Fruit fly (Drosophila melanogaster): ENCODE results near the gene CG15258.

CG15258 gene

dm6 chr2L:15337248-15337848 lies 24.1 kb downstream of the CG15258 start:
- TF ChIP-seq pad (GFP tag; optimal IDR thresholded peaks at IDR 0.05) (no peak), CG7045 (GFP tag; optimal IDR thresholded peaks at IDR 0.05) (no peak), Mnt (GFP tag; optimal IDR thresholded peaks at IDR 0.05) (no peak), CG5204 (GFP tag; optimal IDR thresholded peaks at IDR 0.05) (no peak)

dm6 chr2L:15333602-15334080 lies 27.8 kb downstream of the CG15258 start, which contains the start of gene esg:
esg (plus strand) TSS chr2L:15333866.
- TF ChIP-seq CG1620 (GFP tag; optimal IDR thresholded peaks at IDR 0.05): no peak
- TF ChIP-seq Mnt (GFP tag; optimal IDR thresholded peaks at IDR 0.05): no peak
- no peak for TF ChIP-seq Clk (GFP tag; optimal IDR thresholded peaks at IDR 0.05)
- no peak for TF ChIP-seq CG7045 (GFP tag; optimal IDR thresholded peaks at IDR 0.05)
- TF ChIP-seq ovo (GFP tag; optimal IDR thresholded peaks at IDR 0.05): peak; percentile 83
- no peak for TF ChIP-seq bab1 (GFP tag; optimal IDR thresholded peaks at IDR 0.05)
- TF ChIP-seq CG7101 (tag; optimal IDR thresholded peaks at IDR 0.05): no peak
- TF ChIP-seq pad (GFP tag; optimal IDR thresholded peaks at IDR 0.05): peak; percentile 58
- TF ChIP-seq kay (GFP tag; ENCODE audit: borderline replicate concordance): peak; percentile 41
- TF ChIP-seq cnc (optimal IDR thresholded peaks at IDR 0.05): no peak
- no peak for TF ChIP-seq Crg-1 (GFP tag; optimal IDR thresholded peaks at IDR 0.05)
- no peak for TF ChIP-seq CG12768 (GFP tag; optimal IDR thresholded peaks at IDR 0.05)
- no peak for TF ChIP-seq CG11617 (GFP tag; optimal IDR thresholded peaks at IDR 0.05)
- TF ChIP-seq cic (GFP tag; optimal IDR thresholded peaks at IDR 0.05): no peak
- no peak for TF ChIP-seq tj (GFP tag; optimal IDR thresholded peaks at IDR 0.05)

dm6 chr2L:15332561-15332960 lies 28.9 kb downstream of the CG15258 start:
- TF ChIP-seq CG11617 (GFP tag; optimal IDR thresholded peaks at IDR 0.05) (no peak), CG14711 (tag; optimal IDR thresholded peaks at IDR 0.05) (no peak), kay (GFP tag; ENCODE audit: borderline replicate concordance) (no peak), cnc (optimal IDR thresholded peaks at IDR 0.05) (no peak), CG12768 (GFP tag; optimal IDR thresholded peaks at IDR 0.05) (no peak), toe (GFP tag; optimal IDR thresholded peaks at IDR 0.05) (no peak), CG5204 (GFP tag; optimal IDR thresholded peaks at IDR 0.05) (no peak), CG1620 (GFP tag; optimal IDR thresholded peaks at IDR 0.05) (no peak), Hr96 (GFP tag; optimal IDR thresholded peaks at IDR 0.05) (no peak), CG33017 (tag; optimal IDR thresholded peaks at IDR 0.05) (no peak)

dm6 chr2L:15331353-15331752 lies 30.1 kb downstream of the CG15258 start:
- TF ChIP-seq CG33017 (tag; optimal IDR thresholded peaks at IDR 0.05) (no peak), CG12768 (GFP tag; optimal IDR thresholded peaks at IDR 0.05) (no peak), Clk (GFP tag; optimal IDR thresholded peaks at IDR 0.05) (no peak), CG5204 (GFP tag; optimal IDR thresholded peaks at IDR 0.05) (no peak), toe (GFP tag; optimal IDR thresholded peaks at IDR 0.05) (no peak), cnc (optimal IDR thresholded peaks at IDR 0.05) (no peak), CG11617 (GFP tag; optimal IDR thresholded peaks at IDR 0.05) (no peak), kay (GFP tag; ENCODE audit: borderline replicate concordance) (no peak), bab1 (GFP tag; optimal IDR thresholded peaks at IDR 0.05) (no peak), CG1620 (GFP tag; optimal IDR thresholded peaks at IDR 0.05) (no peak), tj (GFP tag; optimal IDR thresholded peaks at IDR 0.05) (no peak), CG7045 (GFP tag; optimal IDR thresholded peaks at IDR 0.05) (no peak), ovo (GFP tag; optimal IDR thresholded peaks at IDR 0.05) (no peak), Hr96 (GFP tag; optimal IDR thresholded peaks at IDR 0.05) (no peak)

dm6 chr2L:15330641-15331040 lies 30.8 kb downstream of the CG15258 start:
- TF ChIP-seq CG33017 (tag; optimal IDR thresholded peaks at IDR 0.05) (no peak), cnc (optimal IDR thresholded peaks at IDR 0.05) (no peak), CG14711 (tag; optimal IDR thresholded peaks at IDR 0.05) (no peak), Hr96 (GFP tag; optimal IDR thresholded peaks at IDR 0.05) (no peak)

- TF ChIP-seq CG7101 (tag; optimal IDR thresholded peaks at IDR 0.05) (no peak), ovo (GFP tag; optimal IDR thresholded peaks at IDR 0.05) (no peak), CG11617 (GFP tag; optimal IDR thresholded peaks at IDR 0.05) (no peak), tj (GFP tag; optimal IDR thresholded peaks at IDR 0.05) (no peak), toe (GFP tag; optimal IDR thresholded peaks at IDR 0.05) (no peak), kay (GFP tag; ENCODE audit: borderline replicate concordance) (no peak), cic (GFP tag; optimal IDR thresholded peaks at IDR 0.05) (no peak), CG7045 (GFP tag; optimal IDR thresholded peaks at IDR 0.05) (no peak), Clk (GFP tag; optimal IDR thresholded peaks at IDR 0.05) (no peak), pad (GFP tag; optimal IDR thresholded peaks at IDR 0.05) (no peak), Mnt (GFP tag; optimal IDR thresholded peaks at IDR 0.05) (no peak), Hr96 (GFP tag; optimal IDR thresholded peaks at IDR 0.05) (no peak), bab1 (GFP tag; optimal IDR thresholded peaks at IDR 0.05) (no peak), CG33017 (tag; optimal IDR thresholded peaks at IDR 0.05) (no peak)
Observed at dm6 chr2L:15329382-15329781, 32.0 kb downstream of the CG15258 start.

- TF ChIP-seq CG11617 (GFP tag; optimal IDR thresholded peaks at IDR 0.05) (no peak), Clk (GFP tag; optimal IDR thresholded peaks at IDR 0.05) (no peak), cic (GFP tag; optimal IDR thresholded peaks at IDR 0.05) (no peak), CG1620 (GFP tag; optimal IDR thresholded peaks at IDR 0.05) (no peak), CG7045 (GFP tag; optimal IDR thresholded peaks at IDR 0.05) (no peak), tj (GFP tag; optimal IDR thresholded peaks at IDR 0.05) (no peak), CG14711 (tag; optimal IDR thresholded peaks at IDR 0.05) (no peak), CG7101 (tag; optimal IDR thresholded peaks at IDR 0.05) (no peak), CG33017 (tag; optimal IDR thresholded peaks at IDR 0.05) (no peak), ovo (GFP tag; optimal IDR thresholded peaks at IDR 0.05) (no peak), Hr96 (GFP tag; optimal IDR thresholded peaks at IDR 0.05) (no peak)
Observed at dm6 chr2L:15327993-15328392, 33.4 kb downstream of the CG15258 start.
